Fruit fly (Drosophila melanogaster) Kc167 (cell line): Measurements from ENCODE around the gene CG17260.

Source experiments
- h ChIP-seq: fragments of >200 bp; optimal IDR thresholded peaks from 3 replicates; lab custom pipeline; 2018; ENCODE audit warnings: missing external identifiers
- psq ChIP-seq: fragments of >200 bp; optimal IDR thresholded peaks from 2 replicates; lab custom pipeline; 2017; ENCODE audit warnings: missing external identifiers
- ttk ChIP-seq: sonication (Bioruptor generic); optimal IDR thresholded peaks from 2 replicates; lab custom pipeline; 2017; ENCODE audit warnings: missing external identifiers

DNA sequence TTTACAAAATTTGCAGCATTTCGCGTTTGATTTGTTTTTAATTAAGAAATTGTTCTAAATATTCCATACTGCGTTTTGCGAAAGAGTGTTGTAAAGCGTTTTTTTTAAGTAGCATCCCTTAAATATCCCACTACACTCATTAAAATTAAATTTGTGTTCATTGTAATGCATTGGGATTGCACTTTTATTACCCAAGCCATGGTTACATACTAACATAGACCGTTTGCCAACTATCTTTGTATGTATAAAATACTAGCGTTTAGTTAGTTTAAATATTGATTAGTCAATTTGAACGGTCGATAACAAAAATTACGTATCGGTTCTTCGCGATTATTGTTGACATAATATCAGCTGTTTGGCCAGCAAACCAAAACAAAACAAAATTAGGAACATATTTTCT is 2.7 kb downstream of the CG17260 start, which contains the start of the genes cnir and CG17221:
- no peak for TF ChIP-seq psq
- no peak for TF ChIP-seq h (lab: Kevin White, UChicago)
- TF ChIP-seq ttk (lab: Kevin White, UChicago): no peak
